Fruit fly (Drosophila melanogaster): ENCODE measurements around the gene CG9686.

The CG9686 gene

dm6 chrX:9882900-9883299, 3.2 kb downstream of the CG9686 start:
- TF ChIP-seq usp (GFP tag; optimal IDR thresholded peaks at IDR 0.05): no peak
- TF ChIP-seq psq (optimal IDR thresholded peaks at IDR 0.05): no peak
- no peak for TF ChIP-seq Dll (optimal IDR thresholded peaks at IDR 0.05)
- no peak for TF ChIP-seq EcR (GFP tag; optimal IDR thresholded peaks at IDR 0.05)
- no peak for TF ChIP-seq CG8478 (optimal IDR thresholded peaks at IDR 0.05)

- TF ChIP-seq CG8478 (optimal IDR thresholded peaks at IDR 0.05) (no peak), Dll (optimal IDR thresholded peaks at IDR 0.05) (no peak), usp (GFP tag; optimal IDR thresholded peaks at IDR 0.05) (no peak), EcR (GFP tag; optimal IDR thresholded peaks at IDR 0.05) (no peak), psq (optimal IDR thresholded peaks at IDR 0.05) (no peak), pan (optimal IDR thresholded peaks at IDR 0.05) (no peak)
Measured at dm6 chrX:9884221-9884620, 4.6 kb downstream of the CG9686 start, which contains the start of gene CG9691. TSS of gene CG9691 (plus strand) at chrX:9884442.

- TF ChIP-seq psq (optimal IDR thresholded peaks at IDR 0.05): no peak
Measured at dm6 chrX:9885363-9885762, 5.7 kb downstream of the CG9686 start.

DNA sequence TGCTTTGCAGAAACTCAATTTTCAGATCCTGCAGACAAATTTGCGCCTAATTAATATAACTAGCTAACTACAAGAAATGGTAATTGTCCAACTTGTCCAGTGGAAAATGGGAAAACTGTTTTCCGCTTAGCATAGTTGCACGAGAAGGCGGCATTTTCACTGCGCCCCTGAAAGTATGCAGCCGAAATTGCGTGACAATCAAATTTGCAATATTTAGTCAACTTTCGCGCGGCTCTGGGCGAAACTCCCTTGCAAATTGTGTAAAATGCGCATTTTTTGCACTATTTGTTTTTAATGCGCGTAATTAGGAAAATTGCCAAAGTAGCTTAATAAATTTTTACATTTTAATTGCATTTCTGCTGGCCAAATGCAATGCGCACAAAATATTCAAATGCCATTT, 10.0 kb downstream of the CG9686 start:
- no peak for TF ChIP-seq pan (optimal IDR thresholded peaks at IDR 0.05)
- TF ChIP-seq Dll (optimal IDR thresholded peaks at IDR 0.05): no peak
- no peak for TF ChIP-seq usp (GFP tag; optimal IDR thresholded peaks at IDR 0.05)
- TF ChIP-seq CG8478 (optimal IDR thresholded peaks at IDR 0.05): no peak
- no peak for TF ChIP-seq psq (optimal IDR thresholded peaks at IDR 0.05)
- no peak for TF ChIP-seq EcR (GFP tag; optimal IDR thresholded peaks at IDR 0.05)

dm6 chrX:9892834-9893233, 13.2 kb downstream of the CG9686 start:
- TF ChIP-seq usp (GFP tag; optimal IDR thresholded peaks at IDR 0.05): no peak
- TF ChIP-seq pan (optimal IDR thresholded peaks at IDR 0.05): peak; percentile 50

DNA sequence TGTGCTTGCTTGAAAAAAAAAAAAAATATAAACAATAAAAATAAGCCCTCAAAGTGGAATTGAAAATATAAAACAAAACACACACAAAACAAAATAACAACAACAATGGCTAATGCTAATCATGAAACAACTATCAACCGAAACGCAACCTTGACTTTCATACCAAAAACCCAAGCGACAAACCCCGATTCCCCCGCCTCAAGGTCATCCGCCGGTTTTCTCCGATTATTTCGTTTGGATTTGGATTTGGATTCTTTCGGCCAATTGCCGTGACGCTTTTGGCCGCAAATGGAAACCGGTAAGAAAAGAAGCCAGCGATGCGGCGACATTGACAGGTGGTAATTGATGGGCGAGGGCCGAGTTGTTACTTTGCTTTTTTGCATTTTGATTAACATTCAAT, 17.9 kb downstream of the CG9686 start:
- no peak for TF ChIP-seq pan (optimal IDR thresholded peaks at IDR 0.05)
- no peak for TF ChIP-seq Dll (optimal IDR thresholded peaks at IDR 0.05)
- TF ChIP-seq usp (GFP tag; optimal IDR thresholded peaks at IDR 0.05): no peak
- TF ChIP-seq psq (optimal IDR thresholded peaks at IDR 0.05): no peak
- no peak for TF ChIP-seq EcR (GFP tag; optimal IDR thresholded peaks at IDR 0.05)
- no peak for TF ChIP-seq CG8478 (optimal IDR thresholded peaks at IDR 0.05)

- no peak for TF ChIP-seq psq (optimal IDR thresholded peaks at IDR 0.05)
- no peak for TF ChIP-seq EcR (GFP tag; optimal IDR thresholded peaks at IDR 0.05)
- TF ChIP-seq pan (optimal IDR thresholded peaks at IDR 0.05): no peak
Measured at dm6 chrX:9899535-9900179, 20.0 kb downstream of the CG9686 start, which contains the start of gene CG15249. TSS of gene CG15249 (minus strand) at chrX:9899585.

- TF ChIP-seq psq (optimal IDR thresholded peaks at IDR 0.05) (no peak), Dll (optimal IDR thresholded peaks at IDR 0.05) (no peak), pan (optimal IDR thresholded peaks at IDR 0.05) (no peak), usp (GFP tag; optimal IDR thresholded peaks at IDR 0.05) (no peak), EcR (GFP tag; optimal IDR thresholded peaks at IDR 0.05) (no peak), CG8478 (optimal IDR thresholded peaks at IDR 0.05) (no peak)
Measured at dm6 chrX:9909384-9909783, 29.7 kb downstream of the CG9686 start.

- TF ChIP-seq Dll (optimal IDR thresholded peaks at IDR 0.05) (no peak), psq (optimal IDR thresholded peaks at IDR 0.05) (no peak), EcR (GFP tag; optimal IDR thresholded peaks at IDR 0.05) (no peak), CG8478 (optimal IDR thresholded peaks at IDR 0.05) (no peak), pan (optimal IDR thresholded peaks at IDR 0.05) (no peak), usp (GFP tag; optimal IDR thresholded peaks at IDR 0.05) (no peak)
Measured at dm6 chrX:9911026-9911425, 31.4 kb downstream of the CG9686 start, which contains the start of gene CG1986. TSS of gene CG1986 (minus strand) at chrX:9911126.

dm6 chrX:9911751-9912150, 32.1 kb downstream of the CG9686 start:
- TF ChIP-seq Dll (optimal IDR thresholded peaks at IDR 0.05) (no peak), usp (GFP tag; optimal IDR thresholded peaks at IDR 0.05) (no peak), CG8478 (optimal IDR thresholded peaks at IDR 0.05) (no peak), EcR (GFP tag; optimal IDR thresholded peaks at IDR 0.05) (no peak), psq (optimal IDR thresholded peaks at IDR 0.05) (no peak)

Measured in whole organism.